Fruit fly (Drosophila melanogaster): ENCODE measurements around the gene mkg-p.

Gene mkg-p

DNA sequence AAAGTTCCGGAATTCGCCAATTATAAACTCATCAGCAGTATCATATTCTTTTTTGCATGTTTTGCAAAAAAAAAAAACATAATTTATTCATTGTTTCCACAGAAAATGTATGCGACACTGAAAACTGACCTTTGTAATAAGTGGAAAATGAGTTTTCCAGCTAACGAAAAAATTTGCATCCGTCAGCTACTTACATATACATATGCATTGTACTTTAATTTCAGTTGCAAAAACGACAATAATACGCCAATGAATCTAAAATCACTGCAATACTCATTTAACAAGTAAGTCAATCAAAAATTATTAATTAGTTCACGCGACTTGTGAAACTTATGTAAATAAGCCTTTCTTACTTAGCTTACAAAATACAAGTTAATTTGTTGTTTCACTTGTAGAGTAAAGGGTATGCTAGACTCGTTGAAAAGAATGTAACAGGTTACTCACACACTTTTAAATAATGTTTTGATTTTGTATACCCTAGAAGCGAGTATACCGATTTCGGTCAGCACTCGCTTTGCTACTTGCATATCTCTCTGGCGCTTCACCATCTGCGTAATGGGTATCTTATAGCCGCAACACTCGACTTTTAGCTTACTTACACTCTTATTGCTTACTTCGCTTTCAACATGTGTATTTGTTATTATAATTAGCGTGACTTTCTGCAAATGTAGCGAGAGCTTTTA is 6.2 kb downstream of the mkg-p start (continued):
- TF ChIP-seq ewg (GFP tag; optimal IDR thresholded peaks at IDR 0.05) = no peak
- no peak for TF ChIP-seq CG1792 (GFP tag; optimal IDR thresholded peaks at IDR 0.05)
- no peak for TF ChIP-seq slou (GFP tag; optimal IDR thresholded peaks at IDR 0.05)
- peak; percentile 6 for TF ChIP-seq CG14710 (tag; optimal IDR thresholded peaks at IDR 0.05)
- TF ChIP-seq ranshi (GFP tag; IDR thresholded peaks at IDR 0.05) = no peak
- no peak for TF ChIP-seq gsb-n (tag; optimal IDR thresholded peaks at IDR 0.05)
- no peak for TF ChIP-seq ham (GFP tag; IDR thresholded peaks at IDR 0.05)
- no peak for TF ChIP-seq bbx (GFP tag; IDR thresholded peaks at IDR 0.05; ENCODE audit: partially characterized antibody)
- no peak for TF ChIP-seq pho (GFP tag; optimal IDR thresholded peaks at IDR 0.05)
- no peak for TF ChIP-seq chinmo (GFP tag; IDR thresholded peaks at IDR 0.05; ENCODE audit: partially characterized antibody)
- no peak for TF ChIP-seq Bteb2 (GFP tag; optimal IDR thresholded peaks at IDR 0.05)
- TF ChIP-seq CG14050 (GFP tag; IDR thresholded peaks at IDR 0.05) = no peak
- no peak for TF ChIP-seq CG42726 (GFP tag; IDR thresholded peaks at IDR 0.05; ENCODE audit: partially characterized antibody)
- TF ChIP-seq Ets65A (GFP tag) = no peak
- no peak for TF ChIP-seq Sin3A (optimal IDR thresholded peaks at IDR 0.05)
- no peak for TF ChIP-seq tap (tag; optimal IDR thresholded peaks at IDR 0.05)
- TF ChIP-seq Antp (GFP tag; optimal IDR thresholded peaks at IDR 0.05) = peak; percentile 34
- no peak for TF ChIP-seq CG32767 (GFP tag; IDR thresholded peaks at IDR 0.05)
- TF ChIP-seq gcm (GFP tag; optimal IDR thresholded peaks at IDR 0.05) = no peak
- TF ChIP-seq gro (GFP tag; optimal IDR thresholded peaks at IDR 0.05) = no peak
- TF ChIP-seq dimm (GFP tag; IDR thresholded peaks at IDR 0.05) = no peak
- 0 out of 3 replicates have a peak, but pooled peaks have one; percentile 16 for TF ChIP-seq CG11695 (GFP tag; IDR thresholded peaks at IDR 0.05)
- TF ChIP-seq yki (optimal IDR thresholded peaks at IDR 0.05) = no peak
- no peak for TF ChIP-seq CG3281 (GFP tag; optimal IDR thresholded peaks at IDR 0.05)
- TF ChIP-seq CoRest (tag; optimal IDR thresholded peaks at IDR 0.05) = no peak
- no peak for TF ChIP-seq bowl (GFP tag; IDR thresholded peaks at IDR 0.05)
- no peak for TF ChIP-seq CG8290 (GFP tag; optimal IDR thresholded peaks at IDR 0.05)
- no peak for TF ChIP-seq CG8290 (tag; optimal IDR thresholded peaks at IDR 0.05)
- TF ChIP-seq Nf-YC (tag; optimal IDR thresholded peaks at IDR 0.05) = no peak
- TF ChIP-seq cwo (GFP tag; optimal IDR thresholded peaks at IDR 0.05) = no peak
- TF ChIP-seq CG5245 (GFP tag; optimal IDR thresholded peaks at IDR 0.05) = peak; percentile 40
- no peak for TF ChIP-seq nerfin-2 (GFP tag; IDR thresholded peaks at IDR 0.05; ENCODE audit: partially characterized antibody)
- TF ChIP-seq GATAe (GFP tag; conservative IDR thresholded peaks at IDR 0.05) = no peak
- no peak for TF ChIP-seq CG10462 (GFP tag; optimal IDR thresholded peaks at IDR 0.05)
- peak; percentile 68 for TF ChIP-seq CG14441 (GFP tag; IDR thresholded peaks at IDR 0.05)
- TF ChIP-seq pzg (GFP tag; optimal IDR thresholded peaks at IDR 0.05) = no peak
- TF ChIP-seq CG4820 (GFP tag; optimal IDR thresholded peaks at IDR 0.05) = peak; percentile 23
- no peak for TF ChIP-seq ftz-f1 (GFP tag; optimal IDR thresholded peaks at IDR 0.05)
- TF ChIP-seq shn (GFP tag; optimal IDR thresholded peaks at IDR 0.05) = no peak
- TF ChIP-seq tll (GFP tag; optimal IDR thresholded peaks at IDR 0.05) = no peak
- TF ChIP-seq hkb (optimal IDR thresholded peaks at IDR 0.05) = no peak
- no peak for TF ChIP-seq hkb (GFP tag; IDR thresholded peaks at IDR 0.05)
- TF ChIP-seq CG6689 (GFP tag; IDR thresholded peaks at IDR 0.05) = peak; percentile 45; the same call in 1 of the 2 replicates
- peak; percentile 13 for TF ChIP-seq en (GFP tag; optimal IDR thresholded peaks at IDR 0.05)
- TF ChIP-seq CG34376 (GFP tag; optimal IDR thresholded peaks at IDR 0.05) = no peak
- TF ChIP-seq Poxn (GFP tag; IDR thresholded peaks at IDR 0.05) = no peak
- no peak for TF ChIP-seq CG8089 (GFP tag; optimal IDR thresholded peaks at IDR 0.05)
- TF ChIP-seq tna (GFP tag; IDR thresholded peaks at IDR 0.05; ENCODE audit: partially characterized antibody) = no peak
- TF ChIP-seq CG8388 (GFP tag; optimal IDR thresholded peaks at IDR 0.05) = peak; percentile 26
- no peak for TF ChIP-seq CG15269 (tag; optimal IDR thresholded peaks at IDR 0.05)
- TF ChIP-seq CG4854 (GFP tag; optimal IDR thresholded peaks at IDR 0.05) = no peak
- no peak for TF ChIP-seq NK7.1 (GFP tag; optimal IDR thresholded peaks at IDR 0.05)

Measured in whole organism, embryonic.